Worm (Caenorhabditis elegans): ENCODE results near the gene K12H6.5.

ce11 chrII:2859873-2860821 is 34.2 kb upstream of the K12H6.5 start:
- TF ChIP-seq dmd-4 (tag; optimal IDR thresholded peaks at IDR 0.05) (no peak), nhr-25 (tag; optimal IDR thresholded peaks at IDR 0.05) (no peak), unc-62 (GFP tag; optimal IDR thresholded peaks at IDR 0.05) (no peak), nhr-11 (tag; optimal IDR thresholded peaks at IDR 0.05) (no peak), mdl-1 (tag; optimal IDR thresholded peaks at IDR 0.05) (no peak), skn-1 (tag; optimal IDR thresholded peaks at IDR 0.05) (no peak), ama-1 (optimal IDR thresholded peaks at IDR 0.05) (no peak), ceh-82 (tag; optimal IDR thresholded peaks at IDR 0.05) (no peak)

All from whole organism, L2 larva.